Fruit fly (Drosophila melanogaster) whole organism, prepupa: ENCODE results near the gene CG33631.

Experiments used
- Blimp-1 ChIP-seq: fragments of 200-800 bp; sonication (Bioruptor generic); optimal IDR thresholded peaks from 3 replicates; lab custom pipeline; 2017; ENCODE audit warnings: missing biosample characterization, missing genetic modification characterization, mild to moderate bottlenecking, moderate library complexity, missing genetic modification reagents
- CG10669 ChIP-seq: fragments of 200-800 bp; sonication (Bioruptor generic); optimal IDR thresholded peaks from 3 replicates; lab custom pipeline; 2018; ENCODE audit warnings: missing biosample characterization, mild to moderate bottlenecking, missing genetic modification characterization, moderate library complexity
- CG11294 ChIP-seq: fragments of 200-800 bp; sonication (Bioruptor generic); IDR thresholded peaks from 2 replicates; pipeline ENCODE4 v1.3.6; 2022; ENCODE audit warnings: missing biosample characterization, missing genetic modification characterization
- CG11902 ChIP-seq: fragments of 200-800 bp; sonication (Bioruptor generic); optimal IDR thresholded peaks from 3 replicates; lab custom pipeline; 2016; ENCODE audit warnings: missing biosample characterization, missing genetic modification characterization
- CG15336 ChIP-seq: fragments of 200-800 bp; sonication (Bioruptor generic); IDR thresholded peaks from 2 replicates; pipeline ENCODE4 v1.3.6; 2022; ENCODE audit warnings: missing biosample characterization, missing genetic modification characterization
- CG1621 ChIP-seq: fragments of 200-800 bp; sonication (Bioruptor generic); optimal IDR thresholded peaks from 3 replicates; lab custom pipeline; 2018; ENCODE audit warnings: missing biosample characterization, mild to moderate bottlenecking, missing genetic modification characterization
- CG16779 ChIP-seq: fragments of 200-800 bp; sonication (Bioruptor generic); optimal IDR thresholded peaks from 3 replicates; lab custom pipeline; 2017; ENCODE audit warnings: missing biosample characterization, mild to moderate bottlenecking, missing genetic modification characterization
- CG3032 ChIP-seq: fragments of 200-800 bp; optimal IDR thresholded peaks from 2 replicates; lab custom pipeline; 2019; ENCODE audit warnings: missing biosample characterization, mild to moderate bottlenecking, missing genetic modification characterization, moderate library complexity
- CG31627 ChIP-seq: fragments of 200-800 bp; sonication (Bioruptor generic); optimal IDR thresholded peaks from 3 replicates; lab custom pipeline; 2016; ENCODE audit warnings: missing biosample characterization, missing genetic modification characterization
- CG34406 ChIP-seq: fragments of 200-800 bp; sonication (Bioruptor generic); optimal IDR thresholded peaks from 3 replicates; lab custom pipeline; 2016; ENCODE audit warnings: missing biosample characterization, missing genetic modification characterization
- CG4318 ChIP-seq: fragments of 200-800 bp; sonication (Bioruptor generic); optimal IDR thresholded peaks from 3 replicates; lab custom pipeline; 2017; ENCODE audit warnings: missing biosample characterization, mild to moderate bottlenecking, missing genetic modification characterization
- CG6163 ChIP-seq: fragments of 200-800 bp; sonication (Bioruptor generic); IDR thresholded peaks from 3 replicates; pipeline ENCODE4 v1.3.6; 2022; ENCODE audit warnings: missing biosample characterization, missing genetic modification characterization
- CG6276 ChIP-seq: fragments of 200-800 bp; sonication (Bioruptor generic); optimal IDR thresholded peaks from 2 replicates; lab custom pipeline; 2017; ENCODE audit warnings: missing biosample characterization, mild to moderate bottlenecking, missing genetic modification characterization
- CG6792 ChIP-seq: fragments of 200-800 bp; sonication (Bioruptor generic); optimal IDR thresholded peaks from 3 replicates; lab custom pipeline; 2016; ENCODE audit warnings: missing biosample characterization, missing genetic modification characterization
- CG6808 ChIP-seq: fragments of 200-800 bp; sonication (Bioruptor generic); optimal IDR thresholded peaks from 3 replicates; lab custom pipeline; 2017; ENCODE audit warnings: missing biosample characterization, missing genetic modification characterization, mild to moderate bottlenecking, moderate library complexity, missing genetic modification reagents
- CG7368 ChIP-seq: fragments of 200-800 bp; sonication (Bioruptor generic); optimal IDR thresholded peaks from 3 replicates; lab custom pipeline; 2016; ENCODE audit warnings: missing biosample characterization, missing genetic modification characterization
- CG8119 ChIP-seq: fragments of 200-800 bp; sonication (Bioruptor generic); IDR thresholded peaks from 3 replicates; pipeline ENCODE4 v1.3.6; 2022; ENCODE audit warnings: missing biosample characterization, missing genetic modification characterization
- CG8319 ChIP-seq: fragments of 200-800 bp; sonication (Bioruptor generic); optimal IDR thresholded peaks from 3 replicates; lab custom pipeline; 2016; ENCODE audit warnings: missing biosample characterization, missing genetic modification characterization
- CG8632 ChIP-seq: fragments of 200-800 bp; sonication (Bioruptor generic); optimal IDR thresholded peaks from 3 replicates; lab custom pipeline; 2016; ENCODE audit warnings: missing biosample characterization, missing genetic modification characterization
- CG9139 ChIP-seq: fragments of 200-800 bp; sonication (Bioruptor generic); optimal IDR thresholded peaks from 3 replicates; lab custom pipeline; 2017; ENCODE audit warnings: missing biosample characterization, mild to moderate bottlenecking, missing genetic modification characterization
- Eip75B ChIP-seq: fragments of 200-800 bp; sonication (Bioruptor generic); optimal IDR thresholded peaks from 3 replicates; lab custom pipeline; 2016; ENCODE audit warnings: missing biosample characterization, missing genetic modification characterization
- Eip78C ChIP-seq: fragments of 200-800 bp; sonication (Bioruptor generic); peaks from one replicate; lab custom pipeline; 2016; ENCODE audit warnings: missing biosample characterization, missing genetic modification characterization
- Gug ChIP-seq: fragments of 200-800 bp; sonication (Bioruptor generic); IDR thresholded peaks from 2 replicates; pipeline ENCODE4 v1.3.6; 2022; ENCODE audit warnings: missing biosample characterization, missing genetic modification characterization
- Hr38 ChIP-seq: sonication (Bioruptor generic); optimal IDR thresholded peaks from 2 replicates; lab custom pipeline; 2016; ENCODE audit warnings: missing biosample characterization, missing genetic modification characterization
- Hr4 ChIP-seq: fragments of 200-800 bp; sonication (Bioruptor generic); optimal IDR thresholded peaks from 3 replicates; lab custom pipeline; 2016; ENCODE audit warnings: missing biosample characterization, missing genetic modification characterization
- Met ChIP-seq: fragments of 200-800 bp; sonication (Bioruptor generic); optimal IDR thresholded peaks from 3 replicates; lab custom pipeline; 2016; ENCODE audit warnings: missing biosample characterization, missing genetic modification characterization
- Smox ChIP-seq: fragments of 200-800 bp; sonication (Bioruptor generic); optimal IDR thresholded peaks from 3 replicates; lab custom pipeline; 2016; ENCODE audit warnings: missing biosample characterization, missing genetic modification characterization
- Sox102F ChIP-seq: fragments of 200-800 bp; sonication (Bioruptor generic); optimal IDR thresholded peaks from 2 replicates; lab custom pipeline; 2016; ENCODE audit warnings: missing biosample characterization, mild to moderate bottlenecking, missing genetic modification characterization
- Sox14 ChIP-seq: fragments of 200-800 bp; sonication (Bioruptor generic); optimal IDR thresholded peaks from 3 replicates; lab custom pipeline; 2016; ENCODE audit warnings: missing biosample characterization, missing genetic modification characterization
- Sox15 ChIP-seq: fragments of 200-800 bp; sonication (Bioruptor generic); optimal IDR thresholded peaks from 3 replicates; lab custom pipeline; 2016; ENCODE audit warnings: missing biosample characterization, missing genetic modification characterization
- cyc ChIP-seq: fragments of 200-800 bp; sonication (Bioruptor generic); optimal IDR thresholded peaks from 3 replicates; lab custom pipeline; 2016; ENCODE audit warnings: missing biosample characterization, missing genetic modification characterization
- fd59A ChIP-seq: fragments of 200-800 bp; sonication (Bioruptor generic); optimal IDR thresholded peaks from 2 replicates; lab custom pipeline; 2017; ENCODE audit warnings: missing biosample characterization, mild to moderate bottlenecking, missing genetic modification characterization, missing genetic modification reagents
- fkh ChIP-seq: fragments of 200-800 bp; sonication (Bioruptor generic); optimal IDR thresholded peaks from 3 replicates; lab custom pipeline; 2017; ENCODE audit warnings: missing biosample characterization, mild to moderate bottlenecking, missing genetic modification characterization, moderate library complexity
- lz ChIP-seq: fragments of 200-800 bp; sonication (Bioruptor generic); optimal IDR thresholded peaks from 3 replicates; lab custom pipeline; 2016; ENCODE audit warnings: missing biosample characterization, missing genetic modification characterization
- pdm3 ChIP-seq: fragments of 200-800 bp; sonication (Bioruptor generic); optimal IDR thresholded peaks from 3 replicates; lab custom pipeline; 2016; ENCODE audit warnings: missing biosample characterization, missing genetic modification characterization
- ss ChIP-seq, 2 experiments: fragments of 200-800 bp; sonication (Bioruptor generic); optimal IDR thresholded peaks; 2 replicates in 1 of 2; 3 replicates in 1 of 2; lab custom pipeline; 2017 to 2018; ENCODE audit warnings: mild to moderate bottlenecking in 2 of 2, missing biosample characterization in 2 of 2, missing genetic modification characterization in 2 of 2, moderate library complexity in 1 of 2
- svp ChIP-seq: fragments of 200-800 bp; sonication (Bioruptor generic); peaks from one replicate; lab custom pipeline; 2016; ENCODE audit warnings: missing biosample characterization, missing genetic modification characterization
- vri ChIP-seq: fragments of 200-800 bp; sonication (Bioruptor generic); optimal IDR thresholded peaks from 3 replicates; lab custom pipeline; 2016; ENCODE audit warnings: missing biosample characterization, mild to moderate bottlenecking, missing genetic modification characterization

CG33631 gene

dm6 chr3R:10063707-10064106, at the start of gene CG33631:
TSS of gene CG33631 (plus strand) at chr3R:10064007.
- TF ChIP-seq Sox14 (GFP tag; lab: Kevin White, UChicago) (no peak), cyc (GFP tag; lab: Kevin White, UChicago) (no peak), Hr38 (no peak), Eip78C (GFP tag; lab: Kevin White, UChicago) (no peak), CG8632 (GFP tag; lab: Kevin White, UChicago) (no peak), CG3032 (tag; lab: Kevin White, UChicago) (no peak), ss (GFP tag; optimal IDR thresholded peaks at IDR 0.05; lab: Kevin White, UChicago) (no peak), Met (GFP tag; lab: Kevin White, UChicago) (no peak), fkh (no peak), CG8319 (GFP tag; lab: Kevin White, UChicago) (no peak), CG34406 (GFP tag; lab: Kevin White, UChicago) (no peak), CG11902 (no peak), CG1621 (no peak), CG4318 (no peak), Smox (GFP tag; lab: Kevin White, UChicago) (no peak), CG10669 (GFP tag; lab: Kevin White, UChicago) (no peak), CG16779 (no peak)

- TF ChIP-seq CG7368 (GFP tag; lab: Kevin White, UChicago) = no peak
- TF ChIP-seq CG6163 (GFP tag; lab: Robert Waterston, UW) = peak; percentile 45; the same call in 1 of the 3 replicates
- no peak for TF ChIP-seq fd59A (GFP tag; lab: Kevin White, UChicago)
- no peak for TF ChIP-seq ss (GFP tag; optimal IDR thresholded peaks at IDR 0.05; lab: Kevin White, UChicago)
- no peak for TF ChIP-seq CG34406 (GFP tag; lab: Kevin White, UChicago)
- no peak for TF ChIP-seq CG15336
- TF ChIP-seq CG6276 (GFP tag; lab: Kevin White, UChicago) = no peak
- peak; percentile 56 for TF ChIP-seq vri
- TF ChIP-seq Eip75B = no peak
- TF ChIP-seq Sox15 (GFP tag; lab: Kevin White, UChicago) = no peak
- TF ChIP-seq pdm3 (GFP tag; lab: Kevin White, UChicago) = no peak
- no peak for TF ChIP-seq Hr4 (GFP tag; lab: Kevin White, UChicago)
- no peak for TF ChIP-seq CG6792 (GFP tag; lab: Kevin White, UChicago)
- no peak for TF ChIP-seq Blimp-1 (GFP tag; lab: Kevin White, UChicago)
- no peak for TF ChIP-seq CG8319 (GFP tag; lab: Kevin White, UChicago)
- TF ChIP-seq svp (GFP tag; lab: Kevin White, UChicago) = peak; percentile 48
- TF ChIP-seq, all 60 proteins: peak for 3
Observed at dm6 chr3R:10024032-10024712, 39.6 kb upstream of the CG33631 start.

- TF ChIP-seq CG9139 (GFP tag; lab: Kevin White, UChicago) = no peak
- no peak for TF ChIP-seq CG8119 (GFP tag; lab: Robert Waterston, UW)
- TF ChIP-seq CG3032 (tag; lab: Kevin White, UChicago) = no peak
- no peak for TF ChIP-seq Hr4 (GFP tag; lab: Kevin White, UChicago)
- TF ChIP-seq CG11294 (GFP tag; lab: Robert Waterston, UW) = no peak
- no peak for TF ChIP-seq Gug (GFP tag; lab: Robert Waterston, UW)
- no peak for TF ChIP-seq CG16779
- TF ChIP-seq CG15336 = no peak
- TF ChIP-seq lz = no peak
- TF ChIP-seq Sox102F (GFP tag; lab: Kevin White, UChicago) = no peak
- TF ChIP-seq Sox14 (GFP tag; lab: Kevin White, UChicago) = no peak
- TF ChIP-seq CG7368 (GFP tag; lab: Kevin White, UChicago) = no peak
- TF ChIP-seq CG6808 = no peak
- no peak for TF ChIP-seq CG31627 (GFP tag; lab: Kevin White, UChicago)
Observed at dm6 chr3R:10025050-10025449, 38.8 kb upstream of the CG33631 start, which contains the start of gene CG31407. TSS of gene CG31407 (minus strand) at chr3R:10025150.
